ENCODE assay signal across 3 fruit fly cellular contexts in genomic region chrX:8194559-8194958, dm6.
TF ChIP-seq lines count a peak whose summit lies in the region.

No protein-coding gene starts in this region.

- no peak for TF ChIP-seq CTCF in whole organism, embryonic (GFP tag; optimal IDR thresholded peaks at IDR 0.05; lab: Kevin White, UChicago)

TF ChIP-seq in whole organism, embryonic, 481 proteins besides CTCF, POLR2A, EP300 and RAD21:
- TF ChIP-seq Gug (GFP tag; IDR thresholded peaks at IDR 0.05; lab: Robert Waterston, UW): no peak
- peak; percentile 58 for TF ChIP-seq Aef1 (GFP tag; IDR thresholded peaks at IDR 0.05; lab: Robert Waterston, UW)
- TF ChIP-seq sd (tag; optimal IDR thresholded peaks at IDR 0.05; lab: Kevin White, UChicago): peak; percentile 55
- peak; percentile 74 for TF ChIP-seq oc (tag; optimal IDR thresholded peaks at IDR 0.05; lab: Kevin White, UChicago)
- TF ChIP-seq CG13775 (GFP tag; optimal IDR thresholded peaks at IDR 0.05; lab: Kevin White, UChicago): no peak
- TF ChIP-seq abd-A (tag; optimal IDR thresholded peaks at IDR 0.05; lab: Kevin White, UChicago): peak; percentile 86
- peak; percentile 29 for TF ChIP-seq sens (GFP tag; lab: Kevin White, UChicago)
- peak; percentile 83; the same call in 3 of the 4 replicates for TF ChIP-seq chinmo (GFP tag; IDR thresholded peaks at IDR 0.05; lab: Robert Waterston, UW; ENCODE audit: partially characterized antibody)
- peak; percentile 49 for TF ChIP-seq CG13894 (tag; optimal IDR thresholded peaks at IDR 0.05; lab: Kevin White, UChicago)
- TF ChIP-seq sc (optimal IDR thresholded peaks at IDR 0.05; lab: Kevin White, UChicago): no peak
- no peak for TF ChIP-seq sc (GFP tag; optimal IDR thresholded peaks at IDR 0.05; lab: Kevin White, UChicago)
- 0 out of 2 replicates have a peak, but pooled peaks have one; percentile 19 for TF ChIP-seq vvl (GFP tag; IDR thresholded peaks at IDR 0.05; lab: Robert Waterston, UW)
- peak; percentile 25 for TF ChIP-seq Nf-YC (tag; optimal IDR thresholded peaks at IDR 0.05; lab: Kevin White, UChicago)
- TF ChIP-seq CG6654 (GFP tag; optimal IDR thresholded peaks at IDR 0.05; lab: Kevin White, UChicago): peak; percentile 95
- no peak for TF ChIP-seq chn (GFP tag; optimal IDR thresholded peaks at IDR 0.05; lab: Kevin White, UChicago)
- peak; percentile 71 for TF ChIP-seq Med (GFP tag; lab: Kevin White, UChicago)
- TF ChIP-seq ind (GFP tag; optimal IDR thresholded peaks at IDR 0.05; lab: Kevin White, UChicago): no peak
- TF ChIP-seq cg (GFP tag; optimal IDR thresholded peaks at IDR 0.05; lab: Kevin White, UChicago): peak; percentile 11
- TF ChIP-seq bigmax (GFP tag; optimal IDR thresholded peaks at IDR 0.05; lab: Kevin White, UChicago): peak; percentile 81
- TF ChIP-seq crol (GFP tag; IDR thresholded peaks at IDR 0.05; lab: Robert Waterston, UW): peak; percentile 43; the same call in 1 of the 2 replicates
- TF ChIP-seq sqz (GFP tag; optimal IDR thresholded peaks at IDR 0.05; lab: Kevin White, UChicago): peak; percentile 49
- peak; percentile 47 for TF ChIP-seq CG1832 (GFP tag; optimal IDR thresholded peaks at IDR 0.05; lab: Kevin White, UChicago)
- TF ChIP-seq CG12769 (tag; optimal IDR thresholded peaks at IDR 0.05; lab: Kevin White, UChicago): peak; percentile 63
- TF ChIP-seq CG4360 (GFP tag; IDR thresholded peaks at IDR 0.05; lab: Robert Waterston, UW): peak; percentile 80

TF ChIP-seq in whole organism, prepupa, 60 proteins besides CTCF, POLR2A, EP300 and RAD21:
- TF ChIP-seq Eip78C (GFP tag; lab: Kevin White, UChicago) (peak; percentile 15), fkh (GFP tag; optimal IDR thresholded peaks at IDR 0.05; lab: Kevin White, UChicago) (peak; percentile 4), eg (GFP tag; IDR thresholded peaks at IDR 0.05; lab: Robert Waterston, UW) (no peak), CG15336 (GFP tag; IDR thresholded peaks at IDR 0.05; lab: Robert Waterston, UW) (0 out of 2 replicates have a peak, but pooled peaks have one; percentile 29), CG6808 (GFP tag; optimal IDR thresholded peaks at IDR 0.05; lab: Kevin White, UChicago) (peak; percentile 17)

TF ChIP-seq in whole organism, pupa, 21 proteins besides CTCF, POLR2A, EP300 and RAD21:
- TF ChIP-seq CG15710 (tag; optimal IDR thresholded peaks at IDR 0.05; lab: Kevin White, UChicago) (no peak), CG13204 (GFP tag; optimal IDR thresholded peaks at IDR 0.05; lab: Kevin White, UChicago) (peak; percentile 48)
